Worm (Caenorhabditis elegans) whole organism, L3 larva: ENCODE results near the gene skr-6.

Experiments
- R02D3.7 ChIP-seq: fragments of 150-350 bp; optimal IDR thresholded peaks from 2 replicates; lab custom pipeline; 2014; ENCODE audit warnings: missing biosample characterization, missing genetic modification characterization
- ZK546.5 ChIP-seq: sonication (generic microtip); optimal IDR thresholded peaks from 2 replicates; lab custom pipeline; 2017; ENCODE audit warnings: missing biosample characterization, missing genetic modification characterization
- aly-2 ChIP-seq: fragments of 150-350 bp; optimal IDR thresholded peaks from 2 replicates; lab custom pipeline; 2014; ENCODE audit warnings: missing biosample characterization, missing genetic modification characterization
- ceh-9 ChIP-seq: sonication (generic microtip); optimal IDR thresholded peaks from 2 replicates; lab custom pipeline; 2018; ENCODE audit warnings: missing biosample characterization, missing genetic modification characterization
- daf-12 ChIP-seq: fragments of 150-350 bp; optimal IDR thresholded peaks from 2 replicates; lab custom pipeline; 2014; ENCODE audit warnings: missing biosample characterization, missing genetic modification reagents, missing genetic modification characterization
- egl-27 ChIP-seq: sonication (generic microtip); optimal IDR thresholded peaks from 4 replicates; lab custom pipeline; 2017; ENCODE audit warnings: missing biosample characterization, missing genetic modification reagents, missing genetic modification characterization
- egl-5 ChIP-seq: fragments of 150-350 bp; optimal IDR thresholded peaks from 2 replicates; lab custom pipeline; 2017; ENCODE audit warnings: missing biosample characterization, missing genetic modification reagents, missing genetic modification characterization, inconsistent platforms
- elt-1 ChIP-seq: fragments of 150-350 bp; optimal IDR thresholded peaks from 2 replicates; lab custom pipeline; 2014; ENCODE audit warnings: missing biosample characterization, missing genetic modification characterization
- elt-2 ChIP-seq: sonication (generic microtip); optimal IDR thresholded peaks from 2 replicates; lab custom pipeline; 2016; ENCODE audit warnings: missing genetic modification reagents, mild to moderate bottlenecking, missing genetic modification characterization, missing compliant biosample characterization
- elt-3 ChIP-seq, 3 experiments: fragments of 150-350 bp in 1 of 3; sonication (generic microtip) in 2 of 3; optimal IDR thresholded peaks; 2 replicates in 2 of 3; 4 replicates in 1 of 3; lab custom pipeline; 2014 to 2017; ENCODE audit warnings: missing biosample characterization in 3 of 3, missing genetic modification characterization in 3 of 3
- fos-1 ChIP-seq: fragments of 150-350 bp; optimal IDR thresholded peaks from 2 replicates; lab custom pipeline; 2014; ENCODE audit warnings: missing biosample characterization, missing genetic modification characterization
- hmg-11 ChIP-seq: sonication (generic microtip); optimal IDR thresholded peaks from 2 replicates; lab custom pipeline; 2016; ENCODE audit warnings: missing genetic modification characterization, missing compliant biosample characterization
- jun-1 ChIP-seq: fragments of 150-350 bp; optimal IDR thresholded peaks from 2 replicates; lab custom pipeline; 2014; ENCODE audit warnings: missing biosample characterization, missing genetic modification reagents, missing genetic modification characterization
- lin-15B ChIP-seq: fragments of 150-350 bp; optimal IDR thresholded peaks from 2 replicates; lab custom pipeline; 2014; ENCODE audit warnings: missing biosample characterization, missing genetic modification characterization
- lsy-12 ChIP-seq: sonication (generic microtip); optimal IDR thresholded peaks from 2 replicates; lab custom pipeline; 2016; ENCODE audit warnings: mild to moderate bottlenecking, missing genetic modification characterization, missing compliant biosample characterization
- mdl-1 ChIP-seq: fragments of 150-350 bp; optimal IDR thresholded peaks from 2 replicates; lab custom pipeline; 2014; ENCODE audit warnings: missing biosample characterization, missing genetic modification characterization
- mml-1 ChIP-seq: fragments of 150-350 bp; sonication (generic microtip); optimal IDR thresholded peaks from 3 replicates; lab custom pipeline; 2014; ENCODE audit warnings: missing biosample characterization, missing genetic modification characterization
- nfya-1 ChIP-seq: sonication (generic microtip); optimal IDR thresholded peaks from 2 replicates; lab custom pipeline; 2017; ENCODE audit warnings: missing genetic modification characterization, mild to moderate bottlenecking, missing compliant biosample characterization, antibody characterized with exemption, moderate library complexity; ENCODE audit not compliant: insufficient read depth
- nhr-11 ChIP-seq: fragments of 150-350 bp; optimal IDR thresholded peaks from 2 replicates; lab custom pipeline; 2014; ENCODE audit warnings: missing biosample characterization, missing genetic modification characterization
- nhr-12 ChIP-seq: fragments of 150-350 bp; optimal IDR thresholded peaks from 2 replicates; lab custom pipeline; 2014; ENCODE audit warnings: missing biosample characterization, missing genetic modification characterization
- nhr-23 ChIP-seq: fragments of 150-350 bp; optimal IDR thresholded peaks from 2 replicates; lab custom pipeline; 2014; ENCODE audit warnings: missing biosample characterization, missing genetic modification reagents, missing genetic modification characterization
- nhr-28 ChIP-seq: fragments of 150-350 bp; optimal IDR thresholded peaks from 2 replicates; lab custom pipeline; 2014; ENCODE audit warnings: missing biosample characterization, missing genetic modification characterization
- nhr-43 ChIP-seq: sonication (generic microtip); optimal IDR thresholded peaks from 2 replicates; lab custom pipeline; 2016; ENCODE audit warnings: mild to moderate bottlenecking, missing genetic modification characterization, missing compliant biosample characterization; ENCODE audit not compliant: poor library complexity, severe bottlenecking
- nhr-67 ChIP-seq: fragments of 150-350 bp; optimal IDR thresholded peaks from 2 replicates; lab custom pipeline; 2014; ENCODE audit warnings: missing biosample characterization, missing genetic modification characterization
- pha-4 ChIP-seq: fragments of 150-350 bp; optimal IDR thresholded peaks from 2 replicates; lab custom pipeline; 2014; ENCODE audit warnings: missing biosample characterization, missing genetic modification reagents, missing genetic modification characterization
- pqm-1 ChIP-seq: fragments of 150-350 bp; optimal IDR thresholded peaks from 2 replicates; lab custom pipeline; 2017; ENCODE audit warnings: missing biosample characterization, missing genetic modification characterization, inconsistent platforms
- sea-2 ChIP-seq: fragments of 150-350 bp; sonication (generic microtip); optimal IDR thresholded peaks from 4 replicates; lab custom pipeline; 2014; ENCODE audit warnings: missing biosample characterization, missing genetic modification reagents, missing genetic modification characterization
- skn-1 ChIP-seq: fragments of 150-350 bp; optimal IDR thresholded peaks from 2 replicates; lab custom pipeline; 2014; ENCODE audit warnings: missing biosample characterization, missing genetic modification characterization
- snpc-4 ChIP-seq: fragments of 150-350 bp; optimal IDR thresholded peaks from 2 replicates; lab custom pipeline; 2014; ENCODE audit warnings: missing biosample characterization, missing genetic modification characterization
- tbx-2 ChIP-seq: sonication (generic microtip); optimal IDR thresholded peaks from 2 replicates; lab custom pipeline; 2016; ENCODE audit warnings: mild to moderate bottlenecking, missing genetic modification characterization, missing compliant biosample characterization
- unc-39 ChIP-seq: sonication (generic microtip); optimal IDR thresholded peaks from 4 replicates; lab custom pipeline; 2017; ENCODE audit warnings: missing biosample characterization, missing genetic modification characterization
- unc-62 ChIP-seq: fragments of 150-350 bp; sonication (generic microtip); optimal IDR thresholded peaks from 4 replicates; lab custom pipeline; 2014; ENCODE audit warnings: missing biosample characterization, missing genetic modification reagents, missing genetic modification characterization
- zag-1 ChIP-seq: fragments of 150-350 bp; optimal IDR thresholded peaks from 2 replicates; lab custom pipeline; 2014; ENCODE audit warnings: missing biosample characterization, missing genetic modification characterization
- ztf-11 ChIP-seq: fragments of 150-350 bp; optimal IDR thresholded peaks from 2 replicates; lab custom pipeline; 2014; ENCODE audit warnings: missing biosample characterization, missing genetic modification characterization

skr-6 gene

DNA sequence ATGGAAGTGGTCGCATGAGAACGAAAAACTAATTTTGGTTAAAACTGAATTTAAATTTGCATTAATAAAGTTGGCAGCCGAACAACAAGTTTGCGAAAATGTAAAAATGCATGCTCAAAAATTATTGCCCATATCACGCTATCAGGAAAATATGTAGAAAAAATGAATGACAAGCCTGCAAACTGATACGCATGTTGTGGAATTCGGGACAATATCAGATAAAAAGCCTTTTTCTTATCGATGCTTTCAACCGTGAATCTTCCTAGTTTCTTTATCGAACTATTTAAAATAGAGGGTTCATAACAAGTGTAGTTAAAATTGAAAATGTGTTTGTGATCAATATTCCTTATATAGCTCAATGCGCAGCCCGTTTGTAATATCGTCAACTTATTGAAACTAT lies 23.7 kb downstream of the skr-6 start:
- no peak for TF ChIP-seq egl-5 (tag; lab: Kevin White, UChicago)
- TF ChIP-seq pqm-1: peak; percentile 70
- peak; percentile 90 for TF ChIP-seq elt-2 (tag; lab: Kevin White, UChicago)
- TF ChIP-seq jun-1 (tag; lab: Kevin White, UChicago): peak; percentile 18

DNA sequence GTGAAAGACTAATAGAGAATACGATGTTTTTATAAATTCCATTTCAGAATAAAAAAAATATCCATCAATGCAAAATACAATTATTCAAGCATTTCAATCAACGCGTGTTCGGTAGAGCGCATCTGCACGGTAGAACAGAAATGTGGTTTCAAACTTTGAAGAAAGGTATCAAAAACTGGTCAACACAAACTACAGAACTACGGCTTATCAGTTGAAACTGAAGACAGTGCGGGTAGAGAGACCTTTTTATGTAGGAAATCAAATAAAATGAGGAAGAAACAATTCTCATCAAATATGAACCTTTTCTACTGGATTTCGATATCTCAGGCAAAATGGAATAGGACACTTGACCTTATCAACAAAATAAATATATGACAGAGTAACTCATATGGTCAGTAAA lies 25.4 kb downstream of the skr-6 start:
- TF ChIP-seq nhr-12 (no peak), elt-2 (tag; lab: Kevin White, UChicago) (peak; percentile 62), nhr-11 (tag; lab: Kevin White, UChicago) (no peak), unc-39 (tag; lab: Kevin White, UChicago) (no peak), unc-62 (GFP tag; lab: Kevin White, UChicago) (no peak), ztf-11 (tag; lab: Kevin White, UChicago) (no peak), pqm-1 (peak; percentile 31), mml-1 (tag; lab: Kevin White, UChicago) (no peak), egl-5 (tag; lab: Kevin White, UChicago) (no peak), sea-2 (no peak), nhr-23 (tag; lab: Kevin White, UChicago) (no peak), mdl-1 (tag; lab: Kevin White, UChicago) (no peak), ceh-9 (tag; lab: Kevin White, UChicago) (no peak)
- TF ChIP-seq, all 47 proteins: peak for 2

- TF ChIP-seq unc-62 (GFP tag; lab: Kevin White, UChicago) (no peak), nhr-28 (tag; lab: Kevin White, UChicago) (no peak), pqm-1 (no peak), nhr-23 (tag; lab: Kevin White, UChicago) (no peak), daf-12 (tag; lab: Kevin White, UChicago) (no peak), aly-2 (tag; lab: Kevin White, UChicago) (no peak), lin-15B (tag; lab: Kevin White, UChicago) (no peak), skn-1 (tag; lab: Kevin White, UChicago) (no peak), lsy-12 (tag; lab: Kevin White, UChicago) (no peak), egl-27 (tag; lab: Kevin White, UChicago) (no peak), hmg-11 (no peak), mml-1 (tag; lab: Kevin White, UChicago) (no peak), nhr-43 (tag; lab: Kevin White, UChicago) (no peak), zag-1 (tag; lab: Kevin White, UChicago) (no peak), unc-39 (tag; lab: Kevin White, UChicago) (no peak), mdl-1 (tag; lab: Kevin White, UChicago) (no peak), tbx-2 (tag; lab: Kevin White, UChicago) (no peak), ZK546.5 (tag; lab: Kevin White, UChicago) (no peak), elt-3 (tag; optimal IDR thresholded peaks at IDR 0.05; lab: Kevin White, UChicago) (no peak), R02D3.7 (no peak)
Measured at ce11 chrV:18243227-18243626, 26.6 kb downstream of the skr-6 start.

DNA sequence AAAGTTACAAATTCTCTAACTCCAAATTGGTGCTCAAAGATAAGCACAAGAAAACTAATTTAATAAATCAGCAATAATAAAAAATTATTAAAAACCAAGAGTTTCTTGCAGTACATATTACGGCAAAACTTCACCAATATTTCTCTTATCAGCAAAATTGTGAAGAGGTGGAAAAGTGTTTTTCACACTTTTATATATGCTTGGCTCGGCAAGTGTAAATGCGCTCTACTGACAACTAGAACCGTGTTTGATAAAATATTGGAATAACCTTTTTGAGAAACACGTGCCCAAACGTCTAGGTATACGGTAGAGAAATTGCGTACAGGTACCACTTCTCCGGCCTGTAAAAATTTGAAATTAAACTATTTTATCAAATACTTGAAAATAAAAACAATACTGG lies 28.5 kb downstream of the skr-6 start, which contains the start of gene R10E8.8:
R10E8.8 (minus strand) TSS at position 343 of the 400 bp plus-strand sequence.
- TF ChIP-seq nfya-1 (tag; lab: Kevin White, UChicago) (peak; percentile 17), pha-4 (tag; lab: Kevin White, UChicago) (peak; percentile 17), elt-2 (tag; lab: Kevin White, UChicago) (peak; percentile 87), snpc-4 (no peak), pqm-1 (peak; percentile 72)

ce11 chrV:18236714-18237288 lies 33.0 kb downstream of the skr-6 start, which contains the start of gene R10E8.3:
Gene R10E8.3, minus strand, starts transcription at chrV:18236764.
- no peak for TF ChIP-seq pha-4 (tag; lab: Kevin White, UChicago)
- no peak for TF ChIP-seq nhr-67
- no peak for TF ChIP-seq aly-2 (tag; lab: Kevin White, UChicago)
- peak; percentile 43 for TF ChIP-seq pqm-1
- TF ChIP-seq elt-1 (tag; lab: Kevin White, UChicago): no peak
- no peak for TF ChIP-seq fos-1 (tag; lab: Kevin White, UChicago)
- peak; percentile 53 for TF ChIP-seq elt-2 (tag; lab: Kevin White, UChicago)
